Fruit fly (Drosophila melanogaster) whole organism, pupa: ENCODE measurements around the gene SclA.

Experiments used
- CG10348 ChIP-seq: fragments of 200-800 bp; sonication (Bioruptor generic); IDR thresholded peaks from 2 replicates; pipeline ENCODE4 v1.3.6; 2022; ENCODE audit warnings: missing biosample characterization, missing genetic modification characterization
- CG12605 ChIP-seq: fragments of 200-800 bp; sonication (Bioruptor generic); IDR thresholded peaks from 2 replicates; pipeline ENCODE4 v1.3.6; 2022; ENCODE audit warnings: missing biosample characterization, missing genetic modification characterization
- CG13204 ChIP-seq: fragments of 200-800 bp; sonication (Bioruptor generic); optimal IDR thresholded peaks from 2 replicates; lab custom pipeline; 2018; ENCODE audit warnings: missing biosample characterization, mild to moderate bottlenecking, missing genetic modification characterization, moderate library complexity
- CG14655 ChIP-seq: fragments of 200-800 bp; sonication (Bioruptor generic); optimal IDR thresholded peaks from 3 replicates; lab custom pipeline; 2017; ENCODE audit warnings: mild to moderate bottlenecking, missing biosample characterization, missing genetic modification reagents, missing genetic modification characterization
- CG15710 ChIP-seq: fragments of 200-800 bp; sonication (Bioruptor generic); optimal IDR thresholded peaks from 2 replicates; lab custom pipeline; 2018; ENCODE audit warnings: missing biosample characterization, mild to moderate bottlenecking, missing genetic modification characterization, moderate library complexity
- CG17806 ChIP-seq: fragments of 200-800 bp; sonication (Bioruptor generic); optimal IDR thresholded peaks from 2 replicates; lab custom pipeline; 2018; ENCODE audit warnings: missing biosample characterization, mild to moderate bottlenecking, missing genetic modification characterization, moderate library complexity
- CG32121 ChIP-seq: fragments of 200-800 bp; sonication (Bioruptor generic); IDR thresholded peaks from 2 replicates; pipeline ENCODE4 v1.3.6; 2022; ENCODE audit warnings: missing biosample characterization, missing genetic modification characterization
- CG34367 ChIP-seq: fragments of 200-800 bp; sonication (Bioruptor generic); optimal IDR thresholded peaks from 2 replicates; lab custom pipeline; 2018; ENCODE audit warnings: missing biosample characterization, mild to moderate bottlenecking, missing genetic modification characterization
- CG4496 ChIP-seq: fragments of 200-800 bp; sonication (Bioruptor generic); IDR thresholded peaks from 3 replicates; pipeline ENCODE4 v1.3.6; 2022; ENCODE audit warnings: missing biosample characterization, missing genetic modification characterization
- CG8159 ChIP-seq: fragments of 200-800 bp; sonication (Bioruptor generic); optimal IDR thresholded peaks from 3 replicates; lab custom pipeline; 2018; ENCODE audit warnings: missing biosample characterization, mild to moderate bottlenecking, missing genetic modification characterization, moderate library complexity
- CG8301 ChIP-seq: fragments of 200-800 bp; sonication (Bioruptor generic); optimal IDR thresholded peaks from 2 replicates; lab custom pipeline; 2018; ENCODE audit warnings: missing biosample characterization, mild to moderate bottlenecking, missing genetic modification characterization
- CG9948 ChIP-seq: fragments of 200-800 bp; sonication (Bioruptor generic); optimal IDR thresholded peaks from 2 replicates; lab custom pipeline; 2018; ENCODE audit warnings: missing biosample characterization, mild to moderate bottlenecking, missing genetic modification characterization, moderate library complexity
- D1 ChIP-seq: fragments of 200-800 bp; sonication (Bioruptor generic); optimal IDR thresholded peaks from 2 replicates; lab custom pipeline; 2018; ENCODE audit warnings: missing biosample characterization, mild to moderate bottlenecking, missing genetic modification characterization, moderate library complexity
- EcR ChIP-seq: fragments of 200-800 bp; sonication (Bioruptor generic); optimal IDR thresholded peaks from 3 replicates; lab custom pipeline; 2019; ENCODE audit warnings: missing biosample characterization, missing genetic modification characterization, mild to moderate bottlenecking, moderate library complexity, missing genetic modification reagents
- Ets98B ChIP-seq: fragments of 200-800 bp; sonication (Bioruptor generic); IDR thresholded peaks from 2 replicates; pipeline ENCODE4 v1.3.6; 2022; ENCODE audit warnings: missing biosample characterization, missing genetic modification characterization
- Pif1A ChIP-seq: fragments of 200-800 bp; sonication (Bioruptor generic); optimal IDR thresholded peaks from 3 replicates; lab custom pipeline; 2016; ENCODE audit warnings: missing biosample characterization, missing genetic modification characterization
- Pif1B ChIP-seq: fragments of 200-800 bp; sonication (Bioruptor generic); optimal IDR thresholded peaks from 3 replicates; lab custom pipeline; 2016; ENCODE audit warnings: missing biosample characterization, missing genetic modification characterization
- Snoo ChIP-seq: fragments of 200-800 bp; sonication (Bioruptor generic); optimal IDR thresholded peaks from 3 replicates; lab custom pipeline; 2017; ENCODE audit warnings: missing biosample characterization, mild to moderate bottlenecking, missing genetic modification characterization, inconsistent platforms
- fd96Ca ChIP-seq: fragments of 200-800 bp; sonication (Bioruptor generic); IDR thresholded peaks from 3 replicates; pipeline ENCODE4 v1.3.6; 2022; ENCODE audit warnings: missing biosample characterization, missing genetic modification characterization
- gl ChIP-seq: fragments of 200-800 bp; sonication (Bioruptor generic); optimal IDR thresholded peaks from 2 replicates; lab custom pipeline; 2018; ENCODE audit warnings: missing biosample characterization, mild to moderate bottlenecking, missing genetic modification characterization
- rn ChIP-seq: fragments of 200-800 bp; sonication (Bioruptor generic); IDR thresholded peaks from 2 replicates; pipeline ENCODE4 v1.3.6; 2022; ENCODE audit warnings: missing biosample characterization, missing genetic modification characterization

Gene SclA

DNA sequence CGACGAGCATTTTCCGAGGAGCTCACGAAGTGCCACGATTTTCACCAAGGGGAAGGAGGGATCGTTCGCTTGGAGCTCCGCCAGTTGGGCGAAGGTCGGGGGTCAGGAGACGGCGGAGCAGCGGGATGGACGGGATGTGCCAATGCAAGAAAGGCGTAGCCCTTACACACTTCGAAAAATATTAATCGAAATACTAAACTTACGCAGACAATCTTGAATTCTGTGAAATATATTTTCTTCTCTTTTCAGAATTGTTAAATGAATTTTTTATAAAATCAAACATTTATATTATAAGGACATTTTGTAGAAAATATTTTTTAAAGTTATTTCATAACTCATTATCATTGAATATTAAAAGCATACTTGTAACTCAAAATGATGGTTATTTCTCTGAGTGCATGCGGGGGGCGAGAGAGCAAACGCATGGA, 31.1 kb downstream of the SclA start:
- TF ChIP-seq CG17806 (tag; lab: Kevin White, UChicago) (no peak), CG14655 (GFP tag; lab: Kevin White, UChicago) (peak; percentile 68), CG15710 (tag; lab: Kevin White, UChicago) (no peak), CG12605 (GFP tag; lab: Robert Waterston, UW) (no peak), Pif1A (GFP tag; lab: Kevin White, UChicago) (peak; percentile 14), Pif1B (no peak), CG8301 (tag; lab: Kevin White, UChicago) (peak; percentile 46), CG13204 (no peak), CG10348 (GFP tag; lab: Robert Waterston, UW) (0 out of 2 replicates have a peak, but pooled peaks have one; percentile 13), CG32121 (0 out of 2 replicates have a peak, but pooled peaks have one; percentile 39), Snoo (tag; lab: Kevin White, UChicago) (no peak), CG9948 (no peak), rn (no peak), fd96Ca (GFP tag; lab: Robert Waterston, UW) (no peak), Ets98B (no peak), CG4496 (GFP tag; lab: Robert Waterston, UW) (no peak), D1 (tag; lab: Kevin White, UChicago) (no peak), CG34367 (tag; lab: Kevin White, UChicago) (no peak), CG8159 (tag; lab: Kevin White, UChicago) (no peak), EcR (GFP tag; lab: Kevin White, UChicago) (no peak), gl (no peak)

DNA sequence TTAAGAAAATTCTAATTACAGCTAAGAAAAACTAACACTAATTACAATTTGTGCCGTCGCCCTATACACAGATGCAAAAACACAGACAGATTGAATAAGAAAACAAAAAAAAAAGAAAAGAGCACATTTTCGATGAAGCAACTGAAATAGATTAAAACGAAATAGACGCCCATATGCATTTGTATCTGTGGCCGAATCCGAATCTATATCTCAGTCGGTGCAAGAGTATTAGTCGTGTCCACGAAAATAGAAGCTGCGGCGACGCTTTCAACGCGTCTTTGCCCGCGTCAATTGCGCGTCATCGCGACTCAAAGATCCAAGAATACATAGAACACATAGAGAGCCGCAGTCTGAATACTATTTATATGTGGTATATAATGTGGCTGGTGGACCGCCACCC, 37.2 kb downstream of the SclA start:
- peak; percentile 39; the same call in 1 of the 2 replicates for TF ChIP-seq CG32121
- no peak for TF ChIP-seq CG10348 (GFP tag; lab: Robert Waterston, UW)
- TF ChIP-seq CG8301 (tag; lab: Kevin White, UChicago): peak; percentile 8
- TF ChIP-seq EcR (GFP tag; lab: Kevin White, UChicago): no peak
- TF ChIP-seq CG4496 (GFP tag; lab: Robert Waterston, UW): 0 out of 3 replicates have a peak, but pooled peaks have one; percentile 52
- TF ChIP-seq CG12605 (GFP tag; lab: Robert Waterston, UW): no peak; the same call in 1 of the 2 replicates
- peak; percentile 24; the same call in 1 of the 2 replicates for TF ChIP-seq Ets98B
- TF ChIP-seq Snoo (tag; lab: Kevin White, UChicago): no peak
- TF ChIP-seq Pif1A (GFP tag; lab: Kevin White, UChicago): no peak
- TF ChIP-seq gl: no peak
- peak; percentile 44 for TF ChIP-seq CG14655 (GFP tag; lab: Kevin White, UChicago)
- TF ChIP-seq, all 21 proteins: peak for 5

DNA sequence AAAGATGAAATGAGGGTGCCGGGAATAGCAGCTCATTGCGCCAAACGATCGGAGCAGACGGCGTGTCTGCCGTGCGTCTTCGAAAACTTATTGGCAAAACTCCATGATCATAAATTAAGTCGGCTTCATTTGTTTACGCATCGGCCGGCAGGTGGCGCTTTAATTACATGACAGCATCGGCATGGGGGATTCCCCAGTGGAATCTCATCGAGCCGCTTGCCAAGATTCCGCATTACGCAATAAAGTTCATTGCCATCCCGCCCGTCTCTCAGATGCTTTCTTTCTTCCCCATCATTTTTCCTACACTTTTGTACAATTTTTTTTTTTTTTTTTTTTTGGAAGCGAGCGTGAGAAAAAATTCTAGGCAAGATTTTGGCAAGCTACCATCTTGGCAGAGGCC, 38.8 kb downstream of the SclA start:
- TF ChIP-seq CG32121 (peak; percentile 51; the same call in 1 of the 2 replicates), Ets98B (no peak), rn (no peak), CG9948 (no peak)

DNA sequence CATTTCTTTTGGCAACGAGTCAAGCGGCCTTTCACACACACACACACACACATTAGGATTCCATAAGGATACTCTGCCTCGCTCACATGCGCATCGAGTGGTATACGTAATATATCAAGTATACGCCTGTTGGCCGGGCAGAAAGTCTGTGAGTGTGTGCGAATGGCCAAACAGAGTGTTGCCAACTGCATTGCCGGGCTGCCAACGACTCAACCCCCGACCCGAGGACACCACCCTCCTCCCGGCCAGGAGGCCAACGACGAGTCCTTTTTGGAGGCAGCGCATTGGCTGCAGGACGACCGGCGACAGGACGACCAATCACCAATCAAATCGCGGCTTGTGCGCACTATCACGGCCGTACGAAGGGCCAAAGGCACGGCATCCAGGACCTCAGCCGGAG, 39.9 kb downstream of the SclA start:
- TF ChIP-seq Pif1A (GFP tag; lab: Kevin White, UChicago) (no peak), CG17806 (tag; lab: Kevin White, UChicago) (no peak), Ets98B (no peak), D1 (tag; lab: Kevin White, UChicago) (no peak), CG32121 (no peak), Pif1B (no peak), CG8301 (tag; lab: Kevin White, UChicago) (no peak), CG10348 (GFP tag; lab: Robert Waterston, UW) (no peak), CG9948 (no peak)

DNA sequence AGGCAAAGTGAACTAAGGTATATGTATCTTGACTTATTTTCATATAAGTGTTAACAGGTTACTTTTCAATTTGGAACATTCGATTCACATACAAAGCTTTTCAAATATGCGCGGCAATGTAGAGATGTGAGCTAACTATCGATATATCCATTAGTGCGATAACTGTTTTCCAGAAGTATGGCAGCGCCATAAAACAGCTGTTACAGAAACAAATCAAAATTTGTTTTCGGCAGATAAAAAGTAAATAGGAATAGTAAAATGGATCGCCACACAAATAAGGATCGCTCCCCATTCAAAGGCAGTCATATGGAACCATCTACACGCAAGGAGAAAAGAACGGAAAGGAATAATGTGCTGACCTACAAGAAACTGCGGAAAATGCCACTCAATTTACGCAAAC, 41.5 kb downstream of the SclA start, which contains the start of the genes CG32832, CG31743 and CG34313:
Gene CG32832, minus strand, starts transcription at position 3 of the 400 bp plus-strand sequence.
Gene CG31743, plus strand, starts transcription at position 230 of the 400 bp plus-strand sequence.
Gene CG34313, plus strand, starts transcription at position 230 of the 400 bp plus-strand sequence.
- TF ChIP-seq CG13204 (no peak), CG12605 (GFP tag; lab: Robert Waterston, UW) (no peak), CG8159 (tag; lab: Kevin White, UChicago) (no peak), CG10348 (GFP tag; lab: Robert Waterston, UW) (no peak), CG14655 (GFP tag; lab: Kevin White, UChicago) (no peak), CG8301 (tag; lab: Kevin White, UChicago) (no peak), CG4496 (GFP tag; lab: Robert Waterston, UW) (no peak), EcR (GFP tag; lab: Kevin White, UChicago) (no peak), D1 (tag; lab: Kevin White, UChicago) (no peak), fd96Ca (GFP tag; lab: Robert Waterston, UW) (no peak)

DNA sequence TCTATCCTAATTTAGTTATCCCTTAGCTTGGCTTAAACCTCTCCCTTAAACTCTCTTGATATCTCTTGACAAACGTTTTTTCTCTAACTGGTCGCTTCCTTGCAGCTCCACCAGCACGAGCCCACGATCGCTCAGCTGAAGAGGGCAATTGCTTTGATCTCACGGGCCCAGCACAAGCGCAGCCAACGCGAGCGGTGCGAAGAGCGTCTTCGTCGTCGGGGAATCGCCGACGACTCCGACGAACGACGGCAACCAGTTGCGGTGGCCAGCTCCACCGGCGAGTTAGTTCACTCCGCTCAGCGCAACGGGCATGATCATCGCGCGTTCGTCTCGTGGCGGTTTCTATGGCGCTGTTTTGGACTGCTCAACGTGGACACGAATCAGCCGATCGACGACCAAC, 43.2 kb downstream of the SclA start:
- no peak for TF ChIP-seq CG10348 (GFP tag; lab: Robert Waterston, UW)
- TF ChIP-seq Pif1B: peak; percentile 24
- TF ChIP-seq CG12605 (GFP tag; lab: Robert Waterston, UW): peak; percentile 54; the same call in 1 of the 2 replicates
- TF ChIP-seq CG14655 (GFP tag; lab: Kevin White, UChicago): no peak
- TF ChIP-seq CG4496 (GFP tag; lab: Robert Waterston, UW): peak; percentile 75
- TF ChIP-seq Ets98B: peak; percentile 70
- no peak for TF ChIP-seq CG15710 (tag; lab: Kevin White, UChicago)
- TF ChIP-seq CG13204: peak; percentile 86
- peak; percentile 63 for TF ChIP-seq fd96Ca (GFP tag; lab: Robert Waterston, UW)
- TF ChIP-seq EcR (GFP tag; lab: Kevin White, UChicago): no peak
- peak; percentile 2 for TF ChIP-seq Pif1A (GFP tag; lab: Kevin White, UChicago)
- TF ChIP-seq CG32121: peak; percentile 41; the same call in 1 of the 2 replicates
- no peak for TF ChIP-seq CG8301 (tag; lab: Kevin White, UChicago)
- no peak for TF ChIP-seq CG8159 (tag; lab: Kevin White, UChicago)
- TF ChIP-seq CG34367 (tag; lab: Kevin White, UChicago): no peak
